Fruit fly (Drosophila melanogaster): ENCODE measurements around the gene CG13367.

DNA sequence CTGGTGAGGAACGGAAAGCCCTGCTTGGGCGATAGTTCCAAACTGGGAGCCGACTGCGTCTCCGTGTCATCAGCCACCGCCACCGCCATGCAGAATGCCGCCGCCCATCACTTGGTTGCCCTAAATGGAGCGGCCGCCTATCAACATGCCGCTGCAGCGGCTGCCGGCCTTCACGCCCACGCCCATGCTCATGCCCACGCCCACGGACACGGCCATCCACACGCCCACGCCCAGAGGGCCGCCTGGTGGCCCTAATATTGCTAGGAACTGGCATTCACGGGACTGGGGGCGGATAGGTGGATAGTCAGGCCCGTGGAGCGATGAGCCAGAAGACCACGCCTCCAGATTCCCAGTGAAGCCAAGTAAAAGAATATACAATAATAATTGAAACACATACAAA is 47.5 kb upstream of the CG13367 start:
- no peak for TF ChIP-seq CG8478 (optimal IDR thresholded peaks at IDR 0.05)
- no peak for TF ChIP-seq CTCF (optimal IDR thresholded peaks at IDR 0.05)

Data from S2 (cell line).